Worm (Caenorhabditis elegans): Measurements from ENCODE around the gene T05G5.1.

ce11 chrIII:9789083-9789482, 45.9 kb upstream of the T05G5.1 start:
- TF ChIP-seq nhr-77 (tag; optimal IDR thresholded peaks at IDR 0.05) (no peak), pqm-1 (tag; optimal IDR thresholded peaks at IDR 0.05) (no peak), ztf-11 (tag; optimal IDR thresholded peaks at IDR 0.05) (no peak), sptf-1 (tag; optimal IDR thresholded peaks at IDR 0.05) (no peak), nhr-11 (tag; optimal IDR thresholded peaks at IDR 0.05) (no peak), mef-2 (tag; optimal IDR thresholded peaks at IDR 0.05) (no peak), ztf-4 (tag; optimal IDR thresholded peaks at IDR 0.05) (no peak), mdl-1 (tag; optimal IDR thresholded peaks at IDR 0.05) (no peak), ces-1 (GFP tag; optimal IDR thresholded peaks at IDR 0.05) (no peak), dpl-1 (GFP tag; optimal IDR thresholded peaks at IDR 0.05) (no peak), ceh-63 (GFP tag; optimal IDR thresholded peaks at IDR 0.05) (no peak), lin-35 (GFP tag; optimal IDR thresholded peaks at IDR 0.05) (no peak)
